Worm (Caenorhabditis elegans): ENCODE results near the gene rrc-1.

The rrc-1 gene

ce11 chrX:9831215-9831614 lies at the start of gene rrc-1:
Gene rrc-1 (minus strand): TSS chrX:9831288.
- no peak for TF ChIP-seq unc-62 (GFP tag; optimal IDR thresholded peaks at IDR 0.05)

ce11 chrX:9877117-9877516 lies 46.0 kb upstream of the rrc-1 start, which contains the start of gene R07B1.9:
Gene R07B1.9 (plus strand): TSS chrX:9877417.
- no peak for TF ChIP-seq unc-62 (GFP tag; optimal IDR thresholded peaks at IDR 0.05)

- no peak for TF ChIP-seq unc-62 (GFP tag; optimal IDR thresholded peaks at IDR 0.05)
Observed at ce11 chrX:9872554-9872953, 41.5 kb upstream of the rrc-1 start, which contains the start of gene R07B1.8. Gene R07B1.8 (minus strand): TSS chrX:9872654.

ce11 chrX:9869522-9869921 lies 38.4 kb upstream of the rrc-1 start, which contains the start of gene R07B1.13:
Gene R07B1.13 (plus strand): TSS chrX:9869822.
- TF ChIP-seq unc-62 (GFP tag; optimal IDR thresholded peaks at IDR 0.05), result no peak

ce11 chrX:9868820-9869219 lies 37.7 kb upstream of the rrc-1 start, which contains the start of gene R07B1.7:
Gene R07B1.7 (plus strand): TSS chrX:9869120.
- no peak for TF ChIP-seq unc-62 (GFP tag; optimal IDR thresholded peaks at IDR 0.05)

- no peak for TF ChIP-seq unc-62 (GFP tag; optimal IDR thresholded peaks at IDR 0.05)
Observed at ce11 chrX:9866355-9866754, 35.3 kb upstream of the rrc-1 start, which contains the start of gene R07B1.6. Gene R07B1.6 (plus strand): TSS chrX:9866655.

ce11 chrX:9862916-9863624 lies 32.0 kb upstream of the rrc-1 start, which contains the start of the genes gst-36 and R07B1.5:
Gene gst-36 (minus strand): TSS chrX:9862960.
Gene R07B1.5 (plus strand): TSS chrX:9863580.
- no peak for TF ChIP-seq unc-62 (GFP tag; optimal IDR thresholded peaks at IDR 0.05)

ce11 chrX:9858069-9858468 lies 27.0 kb upstream of the rrc-1 start, which contains the start of gene scav-5:
Gene scav-5 (plus strand): TSS chrX:9858365.
- no peak for TF ChIP-seq unc-62 (GFP tag; optimal IDR thresholded peaks at IDR 0.05)

ce11 chrX:9856618-9857017 lies 25.5 kb upstream of the rrc-1 start, which contains the start of gene R07B1.11:
Gene R07B1.11 (plus strand): TSS chrX:9856918.
- no peak for TF ChIP-seq unc-62 (GFP tag; optimal IDR thresholded peaks at IDR 0.05)

ce11 chrX:9851745-9852330 lies 20.8 kb upstream of the rrc-1 start, which contains the start of gene lec-7:
Gene lec-7 (plus strand): TSS chrX:9852041.
- no peak for TF ChIP-seq unc-62 (GFP tag; optimal IDR thresholded peaks at IDR 0.05)

ce11 chrX:9850258-9850657 lies 19.2 kb upstream of the rrc-1 start, which contains the start of gene lec-8:
Gene lec-8 (plus strand): TSS chrX:9850571.
- no peak for TF ChIP-seq unc-62 (GFP tag; optimal IDR thresholded peaks at IDR 0.05)

- no peak for TF ChIP-seq unc-62 (GFP tag; optimal IDR thresholded peaks at IDR 0.05)
Observed at ce11 chrX:9848214-9848789, 17.2 kb upstream of the rrc-1 start.

ce11 chrX:9846975-9847374 lies 15.9 kb upstream of the rrc-1 start, which contains the start of gene vab-15:
Gene vab-15 (plus strand): TSS chrX:9847275.
- no peak for TF ChIP-seq unc-62 (GFP tag; optimal IDR thresholded peaks at IDR 0.05)

ce11 chrX:9845916-9846315 lies 14.8 kb upstream of the rrc-1 start:
- no peak for TF ChIP-seq unc-62 (GFP tag; optimal IDR thresholded peaks at IDR 0.05)

ce11 chrX:9843568-9843967 lies 12.5 kb upstream of the rrc-1 start:
- no peak for TF ChIP-seq unc-62 (GFP tag; optimal IDR thresholded peaks at IDR 0.05)

- TF ChIP-seq unc-62 (GFP tag; optimal IDR thresholded peaks at IDR 0.05), result no peak
Observed at ce11 chrX:9842102-9842501, 11.0 kb upstream of the rrc-1 start.

Data from whole organism, dauer.